Fruit fly (Drosophila melanogaster) whole organism, wandering third instar larva: ENCODE measurements around the gene Rcd4.

ENCODE experiments used
- Abd-B ChIP-seq: fragments of >200 bp; optimal IDR thresholded peaks from 2 replicates; lab custom pipeline; 2017; ENCODE audit warnings: missing biosample characterization, missing genetic modification characterization
- Dfd ChIP-seq: fragments of >200 bp; optimal IDR thresholded peaks from 2 replicates; lab custom pipeline; 2017; ENCODE audit warnings: missing biosample characterization, missing genetic modification characterization
- Hnf4 ChIP-seq: fragments of 200-800 bp; sonication (Bioruptor generic); optimal IDR thresholded peaks from 2 replicates; lab custom pipeline; 2016; ENCODE audit warnings: missing biosample characterization, mild to moderate bottlenecking, missing genetic modification characterization
- Hr78 ChIP-seq: fragments of >200 bp; optimal IDR thresholded peaks from 2 replicates; lab custom pipeline; 2017; ENCODE audit warnings: missing biosample characterization, missing genetic modification characterization
- Myc ChIP-seq: fragments of >200 bp; optimal IDR thresholded peaks from 2 replicates; lab custom pipeline; 2017
- OdsH ChIP-seq: fragments of 200-800 bp; sonication (Bioruptor generic); optimal IDR thresholded peaks from 2 replicates; lab custom pipeline; 2016; ENCODE audit warnings: missing biosample characterization, mild to moderate bottlenecking, missing genetic modification characterization
- lola ChIP-seq: fragments of >200 bp; optimal IDR thresholded peaks from 2 replicates; lab custom pipeline; 2017; ENCODE audit warnings: missing biosample characterization, missing genetic modification characterization
- pan ChIP-seq: fragments of >200 bp; optimal IDR thresholded peaks from 2 replicates; lab custom pipeline; 2017
- psq ChIP-seq: fragments of 200-800 bp; sonication (Bioruptor generic); optimal IDR thresholded peaks from 3 replicates; lab custom pipeline; 2017; ENCODE audit warnings: missing biosample characterization, mild to moderate bottlenecking, missing genetic modification characterization, moderate library complexity
- sage ChIP-seq: fragments of 200-800 bp; sonication (Bioruptor generic); optimal IDR thresholded peaks from 2 replicates; lab custom pipeline; 2016; ENCODE audit warnings: missing biosample characterization, mild to moderate bottlenecking, missing genetic modification characterization
- tai ChIP-seq: sonication (Bioruptor generic); optimal IDR thresholded peaks from 2 replicates; lab custom pipeline; 2016; ENCODE audit warnings: missing biosample characterization, missing genetic modification characterization
- usp ChIP-seq: fragments of >200 bp; optimal IDR thresholded peaks from 2 replicates; lab custom pipeline; 2017; ENCODE audit warnings: missing biosample characterization, missing genetic modification characterization
- woc ChIP-seq: sonication (Bioruptor generic); optimal IDR thresholded peaks from 2 replicates; lab custom pipeline; 2016; ENCODE audit warnings: missing biosample characterization, mild to moderate bottlenecking, missing genetic modification characterization

DNA sequence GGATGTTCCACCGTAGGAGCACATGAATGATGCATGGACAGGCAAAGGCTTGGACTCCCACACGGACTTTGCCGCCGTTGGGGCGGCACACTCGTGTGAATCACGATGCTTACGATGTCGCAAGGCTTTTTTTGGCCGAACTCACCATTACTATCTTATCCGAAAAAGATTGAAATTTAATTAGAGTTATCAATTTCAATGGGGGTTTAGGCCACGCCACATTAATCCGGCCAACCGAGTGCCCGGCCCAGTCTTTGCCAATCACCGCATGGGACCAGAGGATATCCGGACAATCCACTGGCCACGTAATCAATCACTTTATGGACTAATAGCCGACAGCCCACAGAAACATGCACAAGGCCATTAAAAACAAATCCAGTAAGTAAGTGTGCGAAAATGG, 10.4 kb upstream of the Rcd4 start:
- TF ChIP-seq OdsH (GFP tag; lab: Kevin White, UChicago) (no peak), Abd-B (GFP tag; lab: Kevin White, UChicago) (no peak), Myc (lab: Kevin White, UChicago) (no peak), Hr78 (GFP tag; lab: Kevin White, UChicago) (no peak), Dfd (GFP tag; lab: Kevin White, UChicago) (no peak), sage (GFP tag; lab: Kevin White, UChicago) (no peak), pan (no peak), Hnf4 (no peak), lola (GFP tag; lab: Kevin White, UChicago) (no peak), psq (GFP tag; lab: Kevin White, UChicago) (no peak), usp (GFP tag; lab: Kevin White, UChicago) (no peak), woc (GFP tag; lab: Kevin White, UChicago) (no peak), tai (GFP tag; lab: Kevin White, UChicago) (no peak)
